Worm (Caenorhabditis elegans) whole organism, L4/young adult: Measurements from ENCODE around the gene pwp-1.

Experiments
- dao-5 ChIP-seq: sonication (generic microtip); optimal IDR thresholded peaks from 2 replicates; lab custom pipeline; 2016; ENCODE audit warnings: missing genotype, missing genetic modification characterization, moderate library complexity, missing compliant biosample characterization
- him-1 ChIP-seq: sonication (generic microtip); optimal IDR thresholded peaks from 2 replicates; lab custom pipeline; 2016; ENCODE audit warnings: missing genotype, missing genetic modification reagents, missing genetic modification characterization, missing compliant biosample characterization

DNA sequence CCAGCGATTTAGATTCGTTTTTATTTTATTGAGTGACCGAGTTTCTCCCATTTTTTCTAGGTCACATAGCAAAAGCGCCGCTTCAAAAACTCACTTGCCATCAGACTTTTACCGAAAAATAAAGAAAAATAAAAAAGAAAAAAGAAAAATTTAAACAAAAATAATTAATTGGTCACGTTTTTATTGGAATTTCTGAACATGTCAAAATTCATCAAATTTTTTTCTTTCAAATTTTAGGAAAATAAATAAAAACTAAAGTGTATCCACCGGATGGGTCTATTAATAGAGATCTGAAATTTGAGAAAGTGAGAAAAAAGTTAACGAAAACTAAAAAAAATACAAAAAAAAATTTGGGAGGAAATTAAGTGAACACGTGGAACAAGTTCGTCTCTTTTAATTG lies 26.8 kb downstream of the pwp-1 start, which contains the start of gene C48D1.9:
- TF ChIP-seq dao-5 (no peak), him-1 (tag; lab: Kevin White, UChicago) (no peak)
